Fruit fly (Drosophila melanogaster) whole organism, prepupa: ENCODE measurements around the gene C1GalTA.

Experiments
- Blimp-1 ChIP-seq: fragments of 200-800 bp; sonication (Bioruptor generic); optimal IDR thresholded peaks from 3 replicates; lab custom pipeline; 2017; ENCODE audit warnings: missing biosample characterization, missing genetic modification characterization, mild to moderate bottlenecking, moderate library complexity, missing genetic modification reagents
- CG10631 ChIP-seq: fragments of 200-800 bp; sonication (Bioruptor generic); optimal IDR thresholded peaks from 2 replicates; lab custom pipeline; 2016; ENCODE audit warnings: missing biosample characterization, missing genetic modification characterization
- CG10669 ChIP-seq: fragments of 200-800 bp; sonication (Bioruptor generic); optimal IDR thresholded peaks from 3 replicates; lab custom pipeline; 2018; ENCODE audit warnings: missing biosample characterization, mild to moderate bottlenecking, missing genetic modification characterization, moderate library complexity
- CG11294 ChIP-seq: fragments of 200-800 bp; sonication (Bioruptor generic); IDR thresholded peaks from 2 replicates; pipeline ENCODE4 v1.3.6; 2022; ENCODE audit warnings: missing biosample characterization, missing genetic modification characterization
- CG11762 ChIP-seq: fragments of 200-800 bp; sonication (Bioruptor generic); optimal IDR thresholded peaks from 3 replicates; lab custom pipeline; 2016; ENCODE audit warnings: missing biosample characterization, missing genetic modification characterization; ENCODE audit not compliant: insufficient read depth
- CG15336 ChIP-seq: fragments of 200-800 bp; sonication (Bioruptor generic); IDR thresholded peaks from 2 replicates; pipeline ENCODE4 v1.3.6; 2022; ENCODE audit warnings: missing biosample characterization, missing genetic modification characterization
- CG1621 ChIP-seq: fragments of 200-800 bp; sonication (Bioruptor generic); optimal IDR thresholded peaks from 3 replicates; lab custom pipeline; 2018; ENCODE audit warnings: missing biosample characterization, mild to moderate bottlenecking, missing genetic modification characterization
- CG16779 ChIP-seq: fragments of 200-800 bp; sonication (Bioruptor generic); optimal IDR thresholded peaks from 3 replicates; lab custom pipeline; 2017; ENCODE audit warnings: missing biosample characterization, mild to moderate bottlenecking, missing genetic modification characterization
- CG32006 ChIP-seq: fragments of 200-800 bp; sonication (Bioruptor generic); optimal IDR thresholded peaks from 3 replicates; lab custom pipeline; 2017; ENCODE audit warnings: missing biosample characterization, mild to moderate bottlenecking, missing genetic modification characterization
- CG34406 ChIP-seq: fragments of 200-800 bp; sonication (Bioruptor generic); optimal IDR thresholded peaks from 3 replicates; lab custom pipeline; 2016; ENCODE audit warnings: missing biosample characterization, missing genetic modification characterization
- CG6276 ChIP-seq: fragments of 200-800 bp; sonication (Bioruptor generic); optimal IDR thresholded peaks from 2 replicates; lab custom pipeline; 2017; ENCODE audit warnings: missing biosample characterization, mild to moderate bottlenecking, missing genetic modification characterization
- CG6792 ChIP-seq: fragments of 200-800 bp; sonication (Bioruptor generic); optimal IDR thresholded peaks from 3 replicates; lab custom pipeline; 2016; ENCODE audit warnings: missing biosample characterization, missing genetic modification characterization
- CG6854 ChIP-seq: fragments of 200-800 bp; sonication (Bioruptor generic); optimal IDR thresholded peaks from 2 replicates; lab custom pipeline; 2017; ENCODE audit warnings: missing biosample characterization, mild to moderate bottlenecking, missing genetic modification characterization
- CG7368 ChIP-seq: fragments of 200-800 bp; sonication (Bioruptor generic); optimal IDR thresholded peaks from 3 replicates; lab custom pipeline; 2016; ENCODE audit warnings: missing biosample characterization, missing genetic modification characterization
- CG8119 ChIP-seq: fragments of 200-800 bp; sonication (Bioruptor generic); IDR thresholded peaks from 3 replicates; pipeline ENCODE4 v1.3.6; 2022; ENCODE audit warnings: missing biosample characterization, missing genetic modification characterization
- CG8319 ChIP-seq: fragments of 200-800 bp; sonication (Bioruptor generic); optimal IDR thresholded peaks from 3 replicates; lab custom pipeline; 2016; ENCODE audit warnings: missing biosample characterization, missing genetic modification characterization
- CG8632 ChIP-seq: fragments of 200-800 bp; sonication (Bioruptor generic); optimal IDR thresholded peaks from 3 replicates; lab custom pipeline; 2016; ENCODE audit warnings: missing biosample characterization, missing genetic modification characterization
- CG9139 ChIP-seq: fragments of 200-800 bp; sonication (Bioruptor generic); optimal IDR thresholded peaks from 3 replicates; lab custom pipeline; 2017; ENCODE audit warnings: missing biosample characterization, mild to moderate bottlenecking, missing genetic modification characterization
- Eip75B ChIP-seq: fragments of 200-800 bp; sonication (Bioruptor generic); optimal IDR thresholded peaks from 3 replicates; lab custom pipeline; 2016; ENCODE audit warnings: missing biosample characterization, missing genetic modification characterization
- Eip78C ChIP-seq: fragments of 200-800 bp; sonication (Bioruptor generic); peaks from one replicate; lab custom pipeline; 2016; ENCODE audit warnings: missing biosample characterization, missing genetic modification characterization
- Eip93F ChIP-seq: fragments of 200-800 bp; sonication (Bioruptor generic); optimal IDR thresholded peaks from 2 replicates; lab custom pipeline; 2016; ENCODE audit warnings: missing biosample characterization, mild to moderate bottlenecking, missing genetic modification characterization
- Hr38 ChIP-seq: sonication (Bioruptor generic); optimal IDR thresholded peaks from 2 replicates; lab custom pipeline; 2016; ENCODE audit warnings: missing biosample characterization, missing genetic modification characterization
- Hr4 ChIP-seq: fragments of 200-800 bp; sonication (Bioruptor generic); optimal IDR thresholded peaks from 3 replicates; lab custom pipeline; 2016; ENCODE audit warnings: missing biosample characterization, missing genetic modification characterization
- Lpt ChIP-seq: fragments of 200-800 bp; sonication (Bioruptor generic); optimal IDR thresholded peaks from 3 replicates; lab custom pipeline; 2016; ENCODE audit warnings: missing biosample characterization, missing genetic modification characterization
- Sox102F ChIP-seq: fragments of 200-800 bp; sonication (Bioruptor generic); optimal IDR thresholded peaks from 2 replicates; lab custom pipeline; 2016; ENCODE audit warnings: missing biosample characterization, mild to moderate bottlenecking, missing genetic modification characterization
- Sox15 ChIP-seq: fragments of 200-800 bp; sonication (Bioruptor generic); optimal IDR thresholded peaks from 3 replicates; lab custom pipeline; 2016; ENCODE audit warnings: missing biosample characterization, missing genetic modification characterization
- achi ChIP-seq: fragments of 200-800 bp; sonication (Bioruptor generic); optimal IDR thresholded peaks from 3 replicates; lab custom pipeline; 2016; ENCODE audit warnings: missing biosample characterization, missing genetic modification characterization
- dac ChIP-seq: fragments of 200-800 bp; sonication (Bioruptor generic); optimal IDR thresholded peaks from 2 replicates; lab custom pipeline; 2017; ENCODE audit warnings: missing biosample characterization, mild to moderate bottlenecking, missing genetic modification characterization
- dsx ChIP-seq: fragments of 200-800 bp; optimal IDR thresholded peaks from 3 replicates; lab custom pipeline; 2019; ENCODE audit warnings: missing biosample characterization, mild to moderate bottlenecking, missing genetic modification characterization, moderate library complexity; ENCODE audit not compliant: poor library complexity, severe bottlenecking
- fkh ChIP-seq: fragments of 200-800 bp; sonication (Bioruptor generic); optimal IDR thresholded peaks from 3 replicates; lab custom pipeline; 2017; ENCODE audit warnings: missing biosample characterization, mild to moderate bottlenecking, missing genetic modification characterization, moderate library complexity
- lz ChIP-seq: fragments of 200-800 bp; sonication (Bioruptor generic); optimal IDR thresholded peaks from 3 replicates; lab custom pipeline; 2016; ENCODE audit warnings: missing biosample characterization, missing genetic modification characterization
- net ChIP-seq: fragments of 200-800 bp; sonication (Bioruptor generic); optimal IDR thresholded peaks from 3 replicates; lab custom pipeline; 2016; ENCODE audit warnings: missing biosample characterization, missing genetic modification characterization
- spab ChIP-seq: fragments of 200-800 bp; sonication (Bioruptor generic); optimal IDR thresholded peaks from 2 replicates; lab custom pipeline; 2017; ENCODE audit warnings: missing biosample characterization, mild to moderate bottlenecking, missing genetic modification characterization, missing genetic modification reagents
- svp ChIP-seq: fragments of 200-800 bp; sonication (Bioruptor generic); peaks from one replicate; lab custom pipeline; 2016; ENCODE audit warnings: missing biosample characterization, missing genetic modification characterization
- topi ChIP-seq: fragments of 200-800 bp; sonication (Bioruptor generic); optimal IDR thresholded peaks from 3 replicates; lab custom pipeline; 2016; ENCODE audit warnings: missing biosample characterization, missing genetic modification characterization

The C1GalTA gene

DNA sequence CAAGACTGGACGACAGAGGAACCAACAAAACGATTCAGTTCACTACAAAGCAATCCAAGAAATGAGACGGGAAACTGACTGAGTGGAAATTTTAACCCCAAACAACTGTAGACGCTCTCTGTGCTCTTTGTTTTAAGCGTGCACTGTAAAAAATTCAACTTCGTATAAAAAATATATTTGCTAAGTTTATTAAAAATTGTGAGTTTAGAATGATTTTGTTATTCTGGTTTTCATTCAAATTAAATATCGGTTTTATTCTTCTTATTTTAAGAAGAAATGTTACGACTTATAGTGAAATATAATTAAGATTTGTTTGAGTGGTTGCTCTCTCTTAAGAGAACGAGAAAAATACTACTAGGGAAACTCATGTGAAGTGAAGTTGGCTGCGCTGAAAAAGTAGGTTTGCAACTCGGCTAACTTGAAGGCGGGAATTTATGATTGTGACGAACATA is 7.1 kb upstream of the C1GalTA start (continued):
- TF ChIP-seq CG16779 (tag; lab: Kevin White, UChicago) (peak; percentile 87), CG34406 (GFP tag; lab: Kevin White, UChicago) (peak; percentile 78), svp (peak; percentile 89), Eip75B (peak; percentile 95), CG11294 (peak; percentile 94), Lpt (GFP tag; lab: Kevin White, UChicago) (peak; percentile 75), CG8632 (GFP tag; lab: Kevin White, UChicago) (peak; percentile 75), lz (peak; percentile 91), CG7368 (GFP tag; lab: Kevin White, UChicago) (peak; percentile 81), achi (peak; percentile 89), CG11762 (GFP tag; lab: Kevin White, UChicago) (peak; percentile 54), Hr38 (GFP tag; lab: Kevin White, UChicago) (no peak), dsx (GFP tag; lab: Kevin White, UChicago) (no peak), Eip78C (GFP tag; lab: Kevin White, UChicago) (peak; percentile 96), dac (GFP tag; lab: Kevin White, UChicago) (peak; percentile 87), CG9139 (peak; percentile 54), CG6854 (GFP tag; lab: Kevin White, UChicago) (no peak), CG6792 (GFP tag; lab: Kevin White, UChicago) (peak; percentile 80), Hr4 (GFP tag; lab: Kevin White, UChicago) (peak; percentile 97), topi (peak; percentile 74), spab (GFP tag; lab: Kevin White, UChicago) (peak; percentile 61), CG8319 (GFP tag; lab: Kevin White, UChicago) (peak; percentile 57), CG8119 (GFP tag; lab: Robert Waterston, UW) (peak; percentile 99), CG6276 (GFP tag; lab: Kevin White, UChicago) (peak; percentile 93)

- TF ChIP-seq svp = no peak
- TF ChIP-seq Sox15 (GFP tag; lab: Kevin White, UChicago) = no peak
- TF ChIP-seq CG10631 (GFP tag; lab: Kevin White, UChicago) = no peak
- TF ChIP-seq CG10669 = no peak
- no peak for TF ChIP-seq net (GFP tag; lab: Kevin White, UChicago)
- TF ChIP-seq CG9139 = no peak
- TF ChIP-seq CG6854 (GFP tag; lab: Kevin White, UChicago) = no peak
- no peak for TF ChIP-seq CG15336 (GFP tag; lab: Robert Waterston, UW)
- TF ChIP-seq CG32006 (GFP tag; lab: Kevin White, UChicago) = no peak
- TF ChIP-seq Eip93F = no peak
Measured at dm6 chr2L:8957152-8957551, 6.1 kb upstream of the C1GalTA start.

dm6 chr2L:8956336-8956726 is 5.3 kb upstream of the C1GalTA start:
- peak; percentile 25 for TF ChIP-seq Eip78C (GFP tag; lab: Kevin White, UChicago)
- TF ChIP-seq Sox102F (GFP tag; lab: Kevin White, UChicago) = no peak
- no peak for TF ChIP-seq CG8632 (GFP tag; lab: Kevin White, UChicago)
- no peak for TF ChIP-seq Lpt (GFP tag; lab: Kevin White, UChicago)
- TF ChIP-seq svp = peak; percentile 53

- TF ChIP-seq Blimp-1 (GFP tag; lab: Kevin White, UChicago) (no peak), fkh (GFP tag; lab: Kevin White, UChicago) (peak; percentile 66), CG1621 (tag; lab: Kevin White, UChicago) (no peak)
Measured at dm6 chr2L:8955597-8956335, 4.8 kb upstream of the C1GalTA start.
